Worm (Caenorhabditis elegans): ENCODE results near the gene gba-2.

- TF ChIP-seq fos-1 (tag; optimal IDR thresholded peaks at IDR 0.05), result no peak
- no peak for TF ChIP-seq dmd-4 (tag; optimal IDR thresholded peaks at IDR 0.05)
- no peak for TF ChIP-seq unc-62 (GFP tag; optimal IDR thresholded peaks at IDR 0.05)
- no peak for TF ChIP-seq unc-39 (tag; optimal IDR thresholded peaks at IDR 0.05)
- TF ChIP-seq lin-39 (tag; optimal IDR thresholded peaks at IDR 0.05), result no peak
- no peak for TF ChIP-seq ztf-11 (tag; optimal IDR thresholded peaks at IDR 0.05)
- TF ChIP-seq nhr-25 (tag; optimal IDR thresholded peaks at IDR 0.05), result no peak
- TF ChIP-seq aly-2 (tag; optimal IDR thresholded peaks at IDR 0.05), result no peak
Measured at ce11 chrII:2233240-2233639, 47.0 kb upstream of the gba-2 start, which contains the start of gene cct-3.

Measured in whole organism, L2 larva.